Worm (Caenorhabditis elegans) whole organism, late embryonic: Measurements from ENCODE around the gene C04C3.14.

Experiments used
- F13H6.1 ChIP-seq: sonication (generic microtip); optimal IDR thresholded peaks from 2 replicates; lab custom pipeline; 2016; ENCODE audit warnings: missing genetic modification characterization, missing compliant biosample characterization
- ama-1 ChIP-seq: fragments of 150-350 bp; optimal IDR thresholded peaks from 2 replicates; lab custom pipeline; 2014
- ceh-22 ChIP-seq: sonication (generic microtip); optimal IDR thresholded peaks from 2 replicates; lab custom pipeline; 2017; ENCODE audit warnings: missing biosample characterization, missing genetic modification characterization
- ceh-9 ChIP-seq: sonication (generic microtip); optimal IDR thresholded peaks from 2 replicates; lab custom pipeline; 2016; ENCODE audit warnings: mild to moderate bottlenecking, missing genetic modification characterization, inconsistent platforms, missing compliant biosample characterization
- dmd-4 ChIP-seq: sonication (generic microtip); optimal IDR thresholded peaks from 2 replicates; lab custom pipeline; 2016; ENCODE audit warnings: borderline replicate concordance, missing genetic modification characterization, missing compliant biosample characterization
- nhr-11 ChIP-seq: fragments of 150-350 bp; optimal IDR thresholded peaks from 2 replicates; lab custom pipeline; 2014; ENCODE audit warnings: missing biosample characterization, missing genetic modification characterization
- pag-3 ChIP-seq: sonication (generic microtip); optimal IDR thresholded peaks from 2 replicates; lab custom pipeline; 2016; ENCODE audit warnings: missing compliant biosample characterization, missing genetic modification characterization, borderline replicate concordance
- pros-1 ChIP-seq: fragments of 150-350 bp; optimal IDR thresholded peaks from 2 replicates; lab custom pipeline; 2014; ENCODE audit warnings: missing biosample characterization, missing genetic modification reagents, missing genetic modification characterization
- ref-2 ChIP-seq: sonication (generic microtip); optimal IDR thresholded peaks from 2 replicates; lab custom pipeline; 2016; ENCODE audit warnings: missing genetic modification characterization, missing compliant biosample characterization
- rnt-1 ChIP-seq: sonication (generic microtip); optimal IDR thresholded peaks from 2 replicates; lab custom pipeline; 2016; ENCODE audit warnings: missing genetic modification characterization, missing compliant biosample characterization
- sox-4 ChIP-seq: sonication (generic microtip); optimal IDR thresholded peaks from 2 replicates; lab custom pipeline; 2017; ENCODE audit warnings: mild to moderate bottlenecking, missing genetic modification characterization, inconsistent platforms, missing compliant biosample characterization
- tbx-2 ChIP-seq: sonication (generic microtip); optimal IDR thresholded peaks from 2 replicates; lab custom pipeline; 2016; ENCODE audit warnings: missing genetic modification characterization, missing compliant biosample characterization
- ztf-16 ChIP-seq: sonication (generic microtip); optimal IDR thresholded peaks from 2 replicates; lab custom pipeline; 2017; ENCODE audit warnings: missing genetic modification characterization, missing compliant biosample characterization

DNA sequence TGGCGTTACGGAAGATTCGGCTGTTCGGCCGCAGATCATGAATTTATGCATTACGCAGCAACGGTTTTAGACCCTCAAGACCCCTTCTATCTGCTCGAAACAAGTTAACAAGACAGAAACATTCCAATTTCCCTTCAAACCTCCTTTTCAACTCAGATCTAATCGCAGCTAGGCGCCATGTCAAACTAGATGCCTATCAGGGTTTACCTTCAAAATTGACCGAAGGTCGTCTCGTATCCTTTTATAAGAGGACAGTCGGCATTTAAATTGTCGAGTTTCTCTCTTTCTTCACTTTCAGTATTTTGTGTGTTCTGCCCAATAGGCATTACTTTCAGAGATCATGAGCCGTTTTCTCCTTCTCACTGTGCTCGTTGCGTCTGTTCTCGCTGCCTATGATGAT is 42.3 kb downstream of the C04C3.14 start, which contains the start of gene grd-13:
- TF ChIP-seq pag-3 (tag; lab: Kevin White, UChicago): no peak
- TF ChIP-seq ama-1 (lab: Kevin White, UChicago): no peak
- no peak for TF ChIP-seq tbx-2 (tag; lab: Kevin White, UChicago)
- no peak for TF ChIP-seq dmd-4 (tag; lab: Kevin White, UChicago)
- no peak for TF ChIP-seq pros-1 (tag; lab: Kevin White, UChicago)
- TF ChIP-seq ztf-16: no peak
- no peak for TF ChIP-seq F13H6.1 (tag; lab: Kevin White, UChicago)
- no peak for TF ChIP-seq sox-4 (tag; lab: Kevin White, UChicago)
- TF ChIP-seq ref-2 (tag; lab: Kevin White, UChicago): no peak
- TF ChIP-seq ceh-9 (tag; lab: Kevin White, UChicago): no peak
- no peak for TF ChIP-seq ceh-22
- no peak for TF ChIP-seq nhr-11
- no peak for TF ChIP-seq rnt-1
